Fruit fly (Drosophila melanogaster) whole organism, embryonic: ENCODE measurements around the gene qm.

Source experiments
- B-H2 ChIP-seq: fragments of 200-800 bp; sonication (Bioruptor generic); optimal IDR thresholded peaks from 2 replicates; lab custom pipeline; 2018; ENCODE audit warnings: missing biosample characterization, mild to moderate bottlenecking, missing genetic modification characterization
- Bdp1 ChIP-seq: fragments of 200-800 bp; sonication (Bioruptor generic); optimal IDR thresholded peaks from 3 replicates; lab custom pipeline; 2016; ENCODE audit warnings: missing biosample characterization, missing genetic modification characterization
- Blimp-1 ChIP-seq: fragments of 200-800 bp; sonication (Bioruptor generic); optimal IDR thresholded peaks from 3 replicates; lab custom pipeline; 2018; ENCODE audit warnings: missing biosample characterization, missing genetic modification characterization, mild to moderate bottlenecking, moderate library complexity, missing genetic modification reagents
- CG10147 ChIP-seq: fragments of 200-800 bp; sonication (Bioruptor generic); optimal IDR thresholded peaks from 2 replicates; lab custom pipeline; 2019; ENCODE audit warnings: missing biosample characterization, mild to moderate bottlenecking, missing genetic modification characterization, moderate library complexity
- CG10543 ChIP-seq: fragments of 200-800 bp; sonication (Bioruptor generic); optimal IDR thresholded peaks from 3 replicates; lab custom pipeline; 2017; ENCODE audit warnings: missing biosample characterization, mild to moderate bottlenecking, missing genetic modification characterization, moderate library complexity
- CG11247 ChIP-seq: fragments of 200-800 bp; sonication (Bioruptor generic); IDR thresholded peaks from 2 replicates; pipeline ENCODE4 v1.3.6; 2022; ENCODE audit warnings: missing biosample characterization, missing genetic modification characterization
- CG12071 ChIP-seq: fragments of 200-800 bp; sonication (Bioruptor generic); optimal IDR thresholded peaks from 3 replicates; lab custom pipeline; 2018; ENCODE audit warnings: missing biosample characterization, mild to moderate bottlenecking, missing genetic modification characterization
- CG12104 ChIP-seq: fragments of 200-800 bp; sonication (Bioruptor generic); optimal IDR thresholded peaks from 3 replicates; lab custom pipeline; 2016; ENCODE audit warnings: missing biosample characterization, missing genetic modification characterization
- CG13624 ChIP-seq: fragments of 200-800 bp; sonication (Bioruptor generic); optimal IDR thresholded peaks from 2 replicates; lab custom pipeline; 2016; ENCODE audit warnings: missing biosample characterization, missing genetic modification characterization
- CG14965 ChIP-seq: fragments of 200-800 bp; sonication (Bioruptor generic); optimal IDR thresholded peaks from 2 replicates; lab custom pipeline; 2016; ENCODE audit warnings: missing biosample characterization, missing genetic modification characterization, borderline replicate concordance
- CG15073 ChIP-seq: fragments of 200-800 bp; sonication (Bioruptor generic); optimal IDR thresholded peaks from 2 replicates; lab custom pipeline; 2016; ENCODE audit warnings: missing biosample characterization, missing genetic modification characterization
- CG15601 ChIP-seq: fragments of 200-800 bp; sonication (Bioruptor generic); optimal IDR thresholded peaks from 3 replicates; lab custom pipeline; 2019; ENCODE audit warnings: missing biosample characterization, mild to moderate bottlenecking, missing genetic modification characterization, moderate library complexity
- CG16813 ChIP-seq: fragments of 200-800 bp; sonication (Bioruptor generic); IDR thresholded peaks from 3 replicates; pipeline ENCODE4 v1.3.6; 2022; ENCODE audit warnings: missing biosample characterization, missing genetic modification characterization; ENCODE audit not compliant: partially characterized antibody
- CG18262 ChIP-seq: fragments of 200-800 bp; optimal IDR thresholded peaks from 3 replicates; lab custom pipeline; 2019; ENCODE audit warnings: missing biosample characterization, mild to moderate bottlenecking, missing genetic modification characterization, moderate library complexity
- CG18619 ChIP-seq: fragments of 200-800 bp; sonication (Bioruptor generic); optimal IDR thresholded peaks from 3 replicates; lab custom pipeline; 2017; ENCODE audit warnings: missing biosample characterization, mild to moderate bottlenecking, missing genetic modification characterization
- CG33213 ChIP-seq: fragments of 200-800 bp; sonication (Bioruptor generic); optimal IDR thresholded peaks from 3 replicates; lab custom pipeline; 2016; ENCODE audit warnings: missing biosample characterization, missing genetic modification characterization
- CG3995 ChIP-seq: fragments of 200-800 bp; sonication (Bioruptor generic); optimal IDR thresholded peaks from 3 replicates; lab custom pipeline; 2016; ENCODE audit warnings: missing biosample characterization, missing genetic modification characterization
- CG4617 ChIP-seq: fragments of 200-800 bp; sonication (Bioruptor generic); optimal IDR thresholded peaks from 3 replicates; lab custom pipeline; 2016; ENCODE audit warnings: missing biosample characterization, missing genetic modification characterization, borderline replicate concordance
- CG6791 ChIP-seq: fragments of 200-800 bp; sonication (Bioruptor generic); IDR thresholded peaks from 3 replicates; pipeline ENCODE4 v1.3.6; 2022; ENCODE audit warnings: missing biosample characterization, missing genetic modification characterization; ENCODE audit not compliant: partially characterized antibody
- CG9932 ChIP-seq: fragments of 200-800 bp; sonication (Bioruptor generic); IDR thresholded peaks from 2 replicates; pipeline ENCODE4 v1.3.6; 2022; ENCODE audit warnings: missing biosample characterization, missing genetic modification characterization
- CkIIα-i1 ChIP-seq: fragments of 200-800 bp; sonication (Bioruptor generic); IDR thresholded peaks from 2 replicates; pipeline ENCODE4 v1.3.6; 2022; ENCODE audit warnings: missing biosample characterization, missing genetic modification characterization
- Dek ChIP-seq: fragments of 200-800 bp; sonication (Bioruptor generic); optimal IDR thresholded peaks from 3 replicates; lab custom pipeline; 2019; ENCODE audit warnings: missing biosample characterization, mild to moderate bottlenecking, missing genetic modification characterization, moderate library complexity
- E2f1 ChIP-seq: fragments of 200-800 bp; sonication (Bioruptor generic); IDR thresholded peaks from 2 replicates; pipeline ENCODE4 v1.3.6; 2022; ENCODE audit warnings: missing biosample characterization, missing genetic modification characterization
- E2f2 ChIP-seq: fragments of 200-800 bp; sonication (Bioruptor generic); IDR thresholded peaks from 2 replicates; pipeline ENCODE4 v1.3.6; 2022; ENCODE audit warnings: missing biosample characterization, missing genetic modification characterization
- HHEX ChIP-seq: fragments of 200-800 bp; sonication (Bioruptor generic); optimal IDR thresholded peaks from 3 replicates; lab custom pipeline; 2017; ENCODE audit warnings: missing biosample characterization, mild to moderate bottlenecking, missing genetic modification characterization, missing genetic modification reagents
- Jarid2 ChIP-seq: fragments of 200-800 bp; sonication (Bioruptor generic); optimal IDR thresholded peaks from 3 replicates; lab custom pipeline; 2017; ENCODE audit warnings: mild to moderate bottlenecking, missing biosample characterization, missing genetic modification reagents, missing genetic modification characterization
- Med ChIP-seq: fragments of 200-800 bp; sonication (Bioruptor generic); peaks from one replicate; lab custom pipeline; 2016; ENCODE audit warnings: missing biosample characterization, missing genetic modification characterization, mild to moderate bottlenecking, inconsistent platforms, moderate library complexity
- NFAT ChIP-seq: fragments of 200-800 bp; sonication (Bioruptor generic); IDR thresholded peaks from 2 replicates; pipeline ENCODE4 v1.3.6; 2022; ENCODE audit warnings: missing biosample characterization, missing genetic modification characterization
- Oli ChIP-seq: fragments of 200-800 bp; sonication (Bioruptor generic); optimal IDR thresholded peaks from 2 replicates; lab custom pipeline; 2018; ENCODE audit warnings: missing biosample characterization, mild to moderate bottlenecking, missing genetic modification characterization, moderate library complexity
- Ptx1 ChIP-seq: fragments of 200-800 bp; sonication (Bioruptor generic); IDR thresholded peaks from 2 replicates; pipeline ENCODE4 v1.3.6; 2022; ENCODE audit warnings: missing biosample characterization, missing genetic modification characterization
- Rfx ChIP-seq: fragments of 200-800 bp; sonication (Bioruptor generic); IDR thresholded peaks from 2 replicates; pipeline ENCODE4 v1.3.6; 2022; ENCODE audit warnings: missing biosample characterization, missing genetic modification characterization
- Sox100B ChIP-seq: fragments of 200-800 bp; sonication (Bioruptor generic); optimal IDR thresholded peaks from 3 replicates; lab custom pipeline; 2018; ENCODE audit warnings: missing biosample characterization, mild to moderate bottlenecking, missing genetic modification characterization
- Usf ChIP-seq: fragments of 200-800 bp; sonication (Bioruptor generic); optimal IDR thresholded peaks from 2 replicates; lab custom pipeline; 2017; ENCODE audit warnings: missing genotype, missing biosample characterization, missing genetic modification characterization
- croc ChIP-seq: fragments of 200-800 bp; sonication (Bioruptor generic); conservative IDR thresholded peaks from 3 replicates; pipeline ENCODE4 v1.3.6; 2022; ENCODE audit warnings: missing biosample characterization, missing genetic modification characterization
- dm ChIP-seq: fragments of 200-800 bp; sonication (Bioruptor generic); optimal IDR thresholded peaks from 3 replicates; lab custom pipeline; 2016; ENCODE audit warnings: missing biosample characterization, missing genetic modification characterization
- eve ChIP-seq, 2 experiments: fragments of >200 bp; optimal IDR thresholded peaks; 2 replicates each; lab custom pipeline; 2017; ENCODE audit warnings: missing biosample characterization in 2 of 2, missing genetic modification characterization in 2 of 2
- ftz-f1 ChIP-seq: fragments of 200-800 bp; sonication (Bioruptor generic); optimal IDR thresholded peaks from 2 replicates; lab custom pipeline; 2016; ENCODE audit warnings: missing biosample characterization, missing genetic modification characterization
- gce ChIP-seq: fragments of 200-800 bp; sonication (Bioruptor generic); IDR thresholded peaks from 3 replicates; pipeline ENCODE4 v1.3.6; 2022; ENCODE audit warnings: missing biosample characterization, missing genetic modification characterization
- her ChIP-seq: fragments of 200-800 bp; sonication (Bioruptor generic); optimal IDR thresholded peaks from 2 replicates; lab custom pipeline; 2016; ENCODE audit warnings: missing biosample characterization, missing genetic modification characterization
- lbe ChIP-seq: fragments of 200-800 bp; sonication (Bioruptor generic); optimal IDR thresholded peaks from 2 replicates; lab custom pipeline; 2016; ENCODE audit warnings: missing biosample characterization, mild to moderate bottlenecking, missing genetic modification characterization
- mirr ChIP-seq: fragments of 200-800 bp; sonication (Bioruptor generic); optimal IDR thresholded peaks from 3 replicates; lab custom pipeline; 2018; ENCODE audit warnings: missing biosample characterization, mild to moderate bottlenecking, missing genetic modification characterization
- nmo ChIP-seq: fragments of 200-800 bp; sonication (Bioruptor generic); optimal IDR thresholded peaks from 2 replicates; lab custom pipeline; 2018; ENCODE audit warnings: missing biosample characterization, mild to moderate bottlenecking, missing genetic modification characterization, moderate library complexity
- prd ChIP-seq, 3 experiments: fragments of >200 bp in 2 of 3; fragments of 200-800 bp in 1 of 3; sonication (Bioruptor generic) in 1 of 3; optimal IDR thresholded peaks in 2 of 3; IDR thresholded peaks in 1 of 3; 2 replicates in 2 of 3; 3 replicates in 1 of 3; pipeline versions ENCODE4 v1.3.6 to Lab custom; 2017 to 2022; ENCODE audit warnings: missing biosample characterization in 1 of 3, missing genetic modification characterization in 1 of 3
- run ChIP-seq: fragments of 200-800 bp; sonication (Bioruptor generic); optimal IDR thresholded peaks from 3 replicates; lab custom pipeline; 2018; ENCODE audit warnings: missing biosample characterization, mild to moderate bottlenecking, missing genetic modification characterization
- sens ChIP-seq: fragments of 200-800 bp; sonication (Bioruptor generic); peaks from one replicate; lab custom pipeline; 2016; ENCODE audit warnings: missing biosample characterization, missing genetic modification characterization
- ssp ChIP-seq: fragments of 200-800 bp; sonication (Bioruptor generic); IDR thresholded peaks from 2 replicates; pipeline ENCODE4 v1.3.6; 2022; ENCODE audit warnings: missing biosample characterization, missing genetic modification characterization
- stwl ChIP-seq: fragments of 200-800 bp; sonication (Bioruptor generic); optimal IDR thresholded peaks from 3 replicates; lab custom pipeline; 2018; ENCODE audit warnings: missing biosample characterization, mild to moderate bottlenecking, missing genetic modification characterization, moderate library complexity
- toy ChIP-seq: fragments of 200-800 bp; sonication (Bioruptor generic); IDR thresholded peaks from 2 replicates; pipeline ENCODE4 v1.3.6; 2022; ENCODE audit warnings: missing biosample characterization, missing genetic modification characterization
- unpg ChIP-seq: fragments of 200-800 bp; sonication (Bioruptor generic); optimal IDR thresholded peaks from 3 replicates; lab custom pipeline; 2018; ENCODE audit warnings: missing biosample characterization, mild to moderate bottlenecking, missing genetic modification characterization, moderate library complexity
- zfh1 ChIP-seq: fragments of 200-800 bp; sonication (Bioruptor generic); IDR thresholded peaks from 3 replicates; pipeline ENCODE4 v1.3.6; 2022; ENCODE audit warnings: missing biosample characterization, missing genetic modification characterization

qm gene

dm6 chr3L:7338786-7339185, 9.3 kb upstream of the qm start (continued):
- TF ChIP-seq zfh1 (GFP tag; lab: Robert Waterston, UW) (0 out of 3 replicates have a peak, but pooled peaks have one; percentile 39), sens (no peak), CG9932 (GFP tag; lab: Robert Waterston, UW) (peak; percentile 40; the same call in 1 of the 2 replicates), E2f2 (peak; percentile 46; the same call in 1 of the 2 replicates), mirr (GFP tag; lab: Kevin White, UChicago) (no peak), CG18262 (tag; lab: Kevin White, UChicago) (no peak), Sox100B (GFP tag; lab: Kevin White, UChicago) (no peak), CG10543 (GFP tag; lab: Kevin White, UChicago) (no peak), Rfx (GFP tag; lab: Robert Waterston, UW) (peak; percentile 43; the same call in 1 of the 2 replicates), CG6791 (GFP tag; lab: Robert Waterston, UW) (no peak), Med (GFP tag; lab: Kevin White, UChicago) (peak; percentile 84), dm (GFP tag; lab: Kevin White, UChicago) (no peak), stwl (tag; lab: Kevin White, UChicago) (peak; percentile 36), E2f1 (GFP tag; lab: Robert Waterston, UW) (peak; percentile 38; the same call in 1 of the 2 replicates), CG11247 (GFP tag; lab: Robert Waterston, UW) (0 out of 2 replicates have a peak, but pooled peaks have one; percentile 16), nmo (no peak), croc (GFP tag; lab: Robert Waterston, UW) (no peak), her (GFP tag; lab: Kevin White, UChicago) (no peak), ftz-f1 (no peak), CG13624 (no peak), CG33213 (GFP tag; lab: Kevin White, UChicago) (no peak), HHEX (no peak), prd (optimal IDR thresholded peaks at IDR 0.05; lab: Kevin White, UChicago) (no peak), prd (GFP tag; IDR thresholded peaks at IDR 0.05; lab: Robert Waterston, UW) (no peak), CG4617 (GFP tag; lab: Kevin White, UChicago) (peak; percentile 33)

- TF ChIP-seq NFAT (GFP tag; lab: Robert Waterston, UW) (no peak), toy (no peak), prd (optimal IDR thresholded peaks at IDR 0.05; lab: Kevin White, UChicago) (no peak), prd (GFP tag; IDR thresholded peaks at IDR 0.05; lab: Robert Waterston, UW) (no peak), ssp (GFP tag; lab: Robert Waterston, UW) (no peak), unpg (GFP tag; lab: Kevin White, UChicago) (no peak), Blimp-1 (no peak), Jarid2 (GFP tag; lab: Kevin White, UChicago) (no peak), CG3995 (no peak), CG16813 (GFP tag; lab: Robert Waterston, UW) (no peak), CkIIα-i1 (GFP tag; lab: Robert Waterston, UW) (no peak), CG18619 (GFP tag; lab: Kevin White, UChicago) (no peak), CG15601 (tag; lab: Kevin White, UChicago) (no peak), Oli (tag; lab: Kevin White, UChicago) (no peak), lbe (GFP tag; lab: Kevin White, UChicago) (no peak), Usf (GFP tag; lab: Kevin White, UChicago) (no peak), CG14965 (GFP tag; lab: Kevin White, UChicago) (no peak), run (tag; lab: Kevin White, UChicago) (no peak), CG12071 (GFP tag; lab: Kevin White, UChicago) (no peak), Ptx1 (no peak), Bdp1 (no peak), B-H2 (GFP tag; lab: Kevin White, UChicago) (no peak), CG12104 (GFP tag; lab: Kevin White, UChicago) (no peak), Dek (tag; lab: Kevin White, UChicago) (no peak), eve (GFP tag; optimal IDR thresholded peaks at IDR 0.05; lab: Kevin White, UChicago) (no peak), CG15073 (GFP tag; lab: Kevin White, UChicago) (no peak), gce (GFP tag; lab: Robert Waterston, UW) (no peak), Med (GFP tag; lab: Kevin White, UChicago) (peak; percentile 67), CG10147 (GFP tag; lab: Kevin White, UChicago) (no peak)
These were observed 8.8 kb upstream of the qm start, which contains the start of the genes lark and eco for dm6 chr3L:7339216-7339742. lark (plus strand) TSS chr3L:7339266. eco (minus strand) TSS chr3L:7339340.
